Worm (Caenorhabditis elegans) whole organism, young adult: ENCODE results near the gene F25A2.1.

Source experiments
- ama-1 ChIP-seq, 3 experiments: fragments of 150-350 bp in 1 of 3; sonication (generic microtip) in 2 of 3; optimal IDR thresholded peaks; 2 replicates each; lab custom pipeline; 2014 to 2018; ENCODE audit warnings: missing biosample characterization in 2 of 3, missing genetic modification characterization in 2 of 3, missing genetic modification reagents in 2 of 3
- nfya-1 ChIP-seq: sonication (generic microtip); optimal IDR thresholded peaks from 2 replicates; lab custom pipeline; 2017; ENCODE audit warnings: antibody characterized with exemption, missing compliant biosample characterization, missing genetic modification characterization, borderline replicate concordance; ENCODE audit not compliant: insufficient read depth
- nfya-2 ChIP-seq: fragments of 200-800 bp; sonication (Bioruptor generic); IDR thresholded peaks from 2 replicates; pipeline ENCODE4 v1.3.6; 2022; ENCODE audit warnings: missing genetic modification reagents, missing genetic modification characterization, missing compliant biosample characterization
- nhr-90 ChIP-seq: sonication (generic microtip); optimal IDR thresholded peaks from 2 replicates; lab custom pipeline; 2016; ENCODE audit warnings: missing genotype, mild to moderate bottlenecking, missing genetic modification characterization, missing compliant biosample characterization
- pbrm-1 ChIP-seq: fragments of 200-800 bp; sonication (Bioruptor generic); IDR thresholded peaks from 2 replicates; pipeline ENCODE4 v1.3.6; 2022; ENCODE audit warnings: missing genetic modification reagents, missing genetic modification characterization, missing compliant biosample characterization
- snpc-4 ChIP-seq, 5 experiments: fragments of 150-350 bp in 1 of 5; sonication (generic microtip) in 4 of 5; optimal IDR thresholded peaks; 2 replicates each; lab custom pipeline; 2014 to 2018; ENCODE audit warnings: missing genetic modification characterization in 5 of 5, missing biosample characterization in 3 of 5, antibody characterized with exemption in 2 of 5, mild to moderate bottlenecking in 2 of 5, missing compliant biosample characterization in 2 of 5, missing genotype in 2 of 5, moderate library complexity in 2 of 5, missing genetic modification reagents in 1 of 5
- unc-62 ChIP-seq: fragments of 150-350 bp; optimal IDR thresholded peaks from 2 replicates; lab custom pipeline; 2014; ENCODE audit warnings: missing biosample characterization, missing genetic modification reagents, missing genetic modification characterization
- zfh-2 ChIP-seq: fragments of 200-800 bp; sonication (Bioruptor generic); conservative IDR thresholded peaks from 2 replicates; pipeline ENCODE4 v1.3.6; 2022; ENCODE audit warnings: missing genetic modification reagents, missing genetic modification characterization, missing compliant biosample characterization
- ztf-26 ChIP-seq: sonication (generic microtip); optimal IDR thresholded peaks from 2 replicates; lab custom pipeline; 2017; ENCODE audit warnings: missing genetic modification characterization, missing compliant biosample characterization

DNA sequence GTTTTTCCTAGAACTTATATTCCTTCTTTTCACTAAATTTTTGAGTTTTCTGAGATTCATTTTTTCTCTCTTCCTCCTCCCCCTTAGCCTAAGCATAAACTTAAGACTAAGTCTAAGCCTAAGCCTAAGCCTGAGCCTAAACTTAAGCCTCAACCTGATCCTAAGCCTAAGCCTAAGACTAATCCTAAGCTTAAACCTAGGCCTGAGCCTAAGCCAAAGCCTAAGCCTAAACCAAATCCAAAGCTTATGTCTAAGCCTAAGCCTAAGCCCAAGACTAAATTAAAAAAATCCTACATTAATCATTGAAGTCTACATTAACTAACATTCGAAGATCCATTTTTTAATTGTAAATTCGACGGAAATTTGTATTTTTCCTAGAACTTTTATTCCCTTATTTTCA is 38.6 kb upstream of the F25A2.1 start:
- TF ChIP-seq ztf-26 (tag; lab: Kevin White, UChicago) = no peak
- TF ChIP-seq unc-62 (GFP tag; lab: Kevin White, UChicago) = no peak
- TF ChIP-seq nhr-90 = no peak
- TF ChIP-seq ama-1 (optimal IDR thresholded peaks at IDR 0.05; lab: Kevin White, UChicago) = no peak
- TF ChIP-seq ama-1 (GFP tag; optimal IDR thresholded peaks at IDR 0.05; lab: Kevin White, UChicago) = no peak
- no peak for TF ChIP-seq nfya-1 (tag; lab: Kevin White, UChicago)
- TF ChIP-seq pbrm-1 (GFP tag; lab: Robert Waterston, UW) = no peak
- TF ChIP-seq nfya-2 = no peak
- no peak for TF ChIP-seq snpc-4 (GFP tag; optimal IDR thresholded peaks at IDR 0.05; lab: Kevin White, UChicago)
- TF ChIP-seq snpc-4 (tag; optimal IDR thresholded peaks at IDR 0.05; lab: Kevin White, UChicago) = no peak
- TF ChIP-seq zfh-2 (GFP tag; lab: Robert Waterston, UW) = no peak
